Fruit fly (Drosophila melanogaster) whole organism, embryonic: Measurements from ENCODE around the gene CG4291.

Source experiments
- Abd-B ChIP-seq: fragments of 200-800 bp; sonication (Bioruptor generic); optimal IDR thresholded peaks from 2 replicates; lab custom pipeline; 2018; ENCODE audit warnings: missing biosample characterization, mild to moderate bottlenecking, missing genetic modification characterization, moderate library complexity
- Aef1 ChIP-seq: fragments of 200-800 bp; sonication (Bioruptor generic); IDR thresholded peaks from 3 replicates; pipeline ENCODE4 v1.3.6; 2022; ENCODE audit warnings: missing biosample characterization, missing genetic modification characterization
- CG11398 ChIP-seq: fragments of 200-800 bp; sonication (Bioruptor generic); optimal IDR thresholded peaks from 2 replicates; lab custom pipeline; 2016; ENCODE audit warnings: missing biosample characterization, missing genetic modification characterization
- CG11696 ChIP-seq: fragments of 200-800 bp; sonication (Bioruptor generic); IDR thresholded peaks from 2 replicates; pipeline ENCODE4 v1.3.6; 2022; ENCODE audit warnings: missing biosample characterization, missing genetic modification characterization
- CG11723 ChIP-seq: fragments of 200-800 bp; sonication (Bioruptor generic); optimal IDR thresholded peaks from 2 replicates; lab custom pipeline; 2017; ENCODE audit warnings: missing biosample characterization, mild to moderate bottlenecking, missing genetic modification characterization
- CG12071 ChIP-seq: fragments of 200-800 bp; sonication (Bioruptor generic); optimal IDR thresholded peaks from 3 replicates; lab custom pipeline; 2018; ENCODE audit warnings: missing biosample characterization, mild to moderate bottlenecking, missing genetic modification characterization
- CG12219 ChIP-seq: fragments of 200-800 bp; sonication (Bioruptor generic); optimal IDR thresholded peaks from 3 replicates; lab custom pipeline; 2018; ENCODE audit warnings: missing biosample characterization, mild to moderate bottlenecking, missing genetic modification characterization
- CG13123 ChIP-seq: fragments of 200-800 bp; sonication (Bioruptor generic); optimal IDR thresholded peaks from 2 replicates; lab custom pipeline; 2016; ENCODE audit warnings: missing biosample characterization, missing genetic modification characterization
- CG14667 ChIP-seq: fragments of 200-800 bp; sonication (Bioruptor generic); IDR thresholded peaks from 2 replicates; pipeline ENCODE4 v1.3.6; 2022; ENCODE audit warnings: missing biosample characterization, missing genetic modification characterization
- CG14860 ChIP-seq: fragments of 200-800 bp; sonication (Bioruptor generic); IDR thresholded peaks from 3 replicates; pipeline ENCODE4 v1.3.6; 2022; ENCODE audit warnings: missing biosample characterization, missing genetic modification characterization; ENCODE audit not compliant: partially characterized antibody
- CG2875 ChIP-seq: fragments of 200-800 bp; sonication (Bioruptor generic); optimal IDR thresholded peaks from 2 replicates; lab custom pipeline; 2017; ENCODE audit warnings: missing biosample characterization, mild to moderate bottlenecking, missing genetic modification characterization, missing genetic modification reagents
- CG31224 ChIP-seq: fragments of 200-800 bp; sonication (Bioruptor generic); IDR thresholded peaks from 2 replicates; pipeline ENCODE4 v1.3.6; 2022; ENCODE audit warnings: missing biosample characterization, missing genetic modification characterization
- CG31388 ChIP-seq: fragments of 200-800 bp; sonication (Bioruptor generic); optimal IDR thresholded peaks from 2 replicates; lab custom pipeline; 2016; ENCODE audit warnings: missing biosample characterization, missing genetic modification characterization
- CG32772 ChIP-seq: fragments of 200-800 bp; sonication (Bioruptor generic); IDR thresholded peaks from 2 replicates; pipeline ENCODE4 v1.3.6; 2022; ENCODE audit warnings: missing biosample characterization, missing genetic modification characterization
- CG3281 ChIP-seq: fragments of 200-800 bp; sonication (Bioruptor generic); optimal IDR thresholded peaks from 3 replicates; lab custom pipeline; 2017; ENCODE audit warnings: missing biosample characterization, mild to moderate bottlenecking, missing genetic modification characterization
- CG34224 ChIP-seq: fragments of 200-800 bp; sonication (Bioruptor generic); IDR thresholded peaks from 3 replicates; pipeline ENCODE4 v1.3.6; 2022; ENCODE audit warnings: missing biosample characterization, missing genetic modification characterization; ENCODE audit not compliant: partially characterized antibody
- CG4360 ChIP-seq: fragments of 200-800 bp; sonication (Bioruptor generic); IDR thresholded peaks from 2 replicates; pipeline ENCODE4 v1.3.6; 2022; ENCODE audit warnings: missing biosample characterization, missing genetic modification characterization
- CG4617 ChIP-seq: fragments of 200-800 bp; sonication (Bioruptor generic); optimal IDR thresholded peaks from 3 replicates; lab custom pipeline; 2016; ENCODE audit warnings: missing biosample characterization, missing genetic modification characterization, borderline replicate concordance
- CG6254 ChIP-seq: fragments of 200-800 bp; sonication (Bioruptor generic); optimal IDR thresholded peaks from 3 replicates; lab custom pipeline; 2017; ENCODE audit warnings: mild to moderate bottlenecking, missing biosample characterization, missing genetic modification reagents, missing genetic modification characterization
- CG6654 ChIP-seq: fragments of 200-800 bp; sonication (Bioruptor generic); optimal IDR thresholded peaks from 2 replicates; lab custom pipeline; 2017; ENCODE audit warnings: missing biosample characterization, mild to moderate bottlenecking, missing genetic modification characterization
- CG8359 ChIP-seq: fragments of 200-800 bp; sonication (Bioruptor generic); optimal IDR thresholded peaks from 2 replicates; lab custom pipeline; 2017; ENCODE audit warnings: missing biosample characterization, mild to moderate bottlenecking, missing genetic modification characterization, borderline replicate concordance
- Jarid2 ChIP-seq: fragments of 200-800 bp; sonication (Bioruptor generic); optimal IDR thresholded peaks from 3 replicates; lab custom pipeline; 2017; ENCODE audit warnings: mild to moderate bottlenecking, missing biosample characterization, missing genetic modification reagents, missing genetic modification characterization
- Mad ChIP-seq: fragments of 200-800 bp; sonication (Bioruptor generic); optimal IDR thresholded peaks from 2 replicates; lab custom pipeline; 2016; ENCODE audit warnings: missing biosample characterization, missing genetic modification characterization
- Nf-YA ChIP-seq: fragments of 200-800 bp; sonication (Bioruptor generic); IDR thresholded peaks from 2 replicates; pipeline ENCODE4 v1.3.6; 2022; ENCODE audit warnings: missing biosample characterization, missing genetic modification characterization
- Side ChIP-seq: fragments of 200-800 bp; sonication (Bioruptor generic); optimal IDR thresholded peaks from 2 replicates; lab custom pipeline; 2016; ENCODE audit warnings: missing biosample characterization, missing genetic modification characterization
- Ssrp ChIP-seq: fragments of 200-800 bp; sonication (Bioruptor generic); optimal IDR thresholded peaks from 2 replicates; lab custom pipeline; 2018; ENCODE audit warnings: missing biosample characterization, mild to moderate bottlenecking, missing genetic modification characterization, moderate library complexity
- Usf ChIP-seq: fragments of 200-800 bp; sonication (Bioruptor generic); optimal IDR thresholded peaks from 2 replicates; lab custom pipeline; 2017; ENCODE audit warnings: missing genotype, missing biosample characterization, missing genetic modification characterization
- Vsx1 ChIP-seq: fragments of 200-800 bp; sonication (Bioruptor generic); optimal IDR thresholded peaks from 2 replicates; lab custom pipeline; 2017; ENCODE audit warnings: missing biosample characterization, mild to moderate bottlenecking, missing genetic modification characterization, missing genetic modification reagents
- aop ChIP-seq: fragments of 200-800 bp; sonication (Bioruptor generic); IDR thresholded peaks from 2 replicates; pipeline ENCODE4 v1.3.6; 2022; ENCODE audit warnings: missing biosample characterization, missing genetic modification characterization
- crol ChIP-seq: fragments of 200-800 bp; sonication (Bioruptor generic); IDR thresholded peaks from 2 replicates; pipeline ENCODE4 v1.3.6; 2022; ENCODE audit warnings: missing biosample characterization, missing genetic modification characterization
- en ChIP-seq: fragments of 200-800 bp; sonication (Bioruptor generic); optimal IDR thresholded peaks from 2 replicates; lab custom pipeline; 2016; ENCODE audit warnings: missing biosample characterization, missing genetic modification characterization
- exex ChIP-seq: fragments of 200-800 bp; sonication (Bioruptor generic); optimal IDR thresholded peaks from 4 replicates; lab custom pipeline; 2018; ENCODE audit warnings: missing biosample characterization, mild to moderate bottlenecking, missing genetic modification characterization, moderate library complexity
- gcm ChIP-seq: fragments of 200-800 bp; sonication (Bioruptor generic); optimal IDR thresholded peaks from 2 replicates; lab custom pipeline; 2019; ENCODE audit warnings: missing biosample characterization, mild to moderate bottlenecking, missing genetic modification characterization, moderate library complexity
- jumu ChIP-seq: fragments of 200-800 bp; sonication (Bioruptor generic); optimal IDR thresholded peaks from 3 replicates; lab custom pipeline; 2016; ENCODE audit warnings: missing biosample characterization, missing genetic modification characterization
- kah ChIP-seq: fragments of 200-800 bp; sonication (Bioruptor generic); optimal IDR thresholded peaks from 2 replicates; lab custom pipeline; 2018; ENCODE audit warnings: missing biosample characterization, mild to moderate bottlenecking, missing genetic modification characterization
- lola ChIP-seq, 3 experiments: fragments of >200 bp in 2 of 3; fragments of 200-800 bp in 1 of 3; sonication (Bioruptor generic) in 1 of 3; optimal IDR thresholded peaks; 2 replicates each; lab custom pipeline; 2017 to 2019; ENCODE audit warnings: missing biosample characterization in 3 of 3, missing genetic modification characterization in 3 of 3, mild to moderate bottlenecking in 1 of 3, moderate library complexity in 1 of 3
- lov ChIP-seq, 2 experiments: fragments of 200-800 bp in 1 of 2; fragments of >200 bp in 1 of 2; sonication (Bioruptor generic) in 1 of 2; IDR thresholded peaks in 1 of 2; optimal IDR thresholded peaks in 1 of 2; 2 replicates in 1 of 2; 3 replicates in 1 of 2; pipeline versions ENCODE4 v1.3.6 to Lab custom; 2017 to 2022; ENCODE audit warnings: missing biosample characterization in 1 of 2, missing genetic modification characterization in 1 of 2
- mirr ChIP-seq: fragments of 200-800 bp; sonication (Bioruptor generic); optimal IDR thresholded peaks from 3 replicates; lab custom pipeline; 2018; ENCODE audit warnings: missing biosample characterization, mild to moderate bottlenecking, missing genetic modification characterization
- nau ChIP-seq: fragments of 200-800 bp; sonication (Bioruptor generic); optimal IDR thresholded peaks from 3 replicates; lab custom pipeline; 2017; ENCODE audit warnings: missing biosample characterization, mild to moderate bottlenecking, missing genetic modification characterization, missing genetic modification reagents
- peb ChIP-seq: fragments of 200-800 bp; sonication (Bioruptor generic); IDR thresholded peaks from 2 replicates; pipeline ENCODE4 v1.3.6; 2022; ENCODE audit warnings: missing biosample characterization, missing genetic modification characterization
- pho ChIP-seq: fragments of 200-800 bp; sonication (Bioruptor generic); optimal IDR thresholded peaks from 2 replicates; lab custom pipeline; 2016; ENCODE audit warnings: missing biosample characterization, missing genetic modification characterization
- salm ChIP-seq: fragments of 200-800 bp; sonication (Bioruptor generic); optimal IDR thresholded peaks from 2 replicates; lab custom pipeline; 2018; ENCODE audit warnings: missing biosample characterization, mild to moderate bottlenecking, missing genetic modification characterization
- shn ChIP-seq: fragments of 200-800 bp; sonication (Bioruptor generic); optimal IDR thresholded peaks from 3 replicates; lab custom pipeline; 2016; ENCODE audit warnings: missing biosample characterization, missing genetic modification characterization
- tgo ChIP-seq: fragments of 200-800 bp; sonication (Bioruptor generic); IDR thresholded peaks from 3 replicates; pipeline ENCODE4 v1.3.6; 2022; ENCODE audit warnings: missing biosample characterization, missing genetic modification characterization
- trh ChIP-seq: fragments of 200-800 bp; sonication (Bioruptor generic); optimal IDR thresholded peaks from 2 replicates; lab custom pipeline; 2016; ENCODE audit warnings: missing biosample characterization, missing genetic modification characterization
- tx ChIP-seq: fragments of 200-800 bp; sonication (Bioruptor generic); optimal IDR thresholded peaks from 2 replicates; lab custom pipeline; 2016; ENCODE audit warnings: missing biosample characterization, missing genetic modification characterization
- vfl ChIP-seq: fragments of 200-800 bp; sonication (Bioruptor generic); optimal IDR thresholded peaks from 2 replicates; lab custom pipeline; 2016; ENCODE audit warnings: missing biosample characterization, missing genetic modification characterization
- wor ChIP-seq: fragments of 200-800 bp; sonication (Bioruptor generic); IDR thresholded peaks from 2 replicates; pipeline ENCODE4 v1.3.6; 2022; ENCODE audit warnings: missing biosample characterization, missing genetic modification characterization

CG4291 gene

dm6 chr2L:819315-820032, 33.1 kb downstream of the CG4291 start, which contains the start of the genes PGAP2 and Clp (continued):
- TF ChIP-seq CG31388 (peak; percentile 34), CG4360 (GFP tag; lab: Robert Waterston, UW) (peak; percentile 71), Nf-YA (peak; percentile 36; the same call in 1 of the 2 replicates), CG12219 (GFP tag; lab: Kevin White, UChicago) (no peak), jumu (GFP tag; lab: Kevin White, UChicago) (peak; percentile 25), CG11723 (peak; percentile 26), Aef1 (GFP tag; lab: Robert Waterston, UW) (peak; percentile 82), CG6254 (GFP tag; lab: Kevin White, UChicago) (no peak), CG31224 (GFP tag; lab: Robert Waterston, UW) (peak; percentile 67), pho (GFP tag; lab: Kevin White, UChicago) (peak; percentile 60), crol (GFP tag; lab: Robert Waterston, UW) (no peak), CG32772 (GFP tag; lab: Robert Waterston, UW) (peak; percentile 76), CG14860 (GFP tag; lab: Robert Waterston, UW) (peak; percentile 65; the same call in 2 of the 3 replicates), exex (tag; lab: Kevin White, UChicago) (peak; percentile 53), CG13123 (peak; percentile 38), CG14667 (peak; percentile 53; the same call in 1 of the 2 replicates), peb (GFP tag; lab: Robert Waterston, UW) (peak; percentile 57; the same call in 1 of the 2 replicates), CG2875 (no peak), en (no peak), mirr (GFP tag; lab: Kevin White, UChicago) (peak; percentile 22), Ssrp (tag; lab: Kevin White, UChicago) (peak; percentile 83), Side (GFP tag; lab: Kevin White, UChicago) (no peak), CG34224 (GFP tag; lab: Robert Waterston, UW) (no peak; the same call in 2 of the 3 replicates), Vsx1 (GFP tag; lab: Kevin White, UChicago) (no peak), tgo (GFP tag; lab: Robert Waterston, UW) (peak; percentile 80), Usf (peak; percentile 49), CG12071 (no peak), CG11696 (GFP tag; lab: Robert Waterston, UW) (no peak), CG6654 (GFP tag; lab: Kevin White, UChicago) (peak; percentile 8), gcm (GFP tag; lab: Kevin White, UChicago) (peak; percentile 36), Abd-B (GFP tag; lab: Kevin White, UChicago) (peak; percentile 79), CG4617 (GFP tag; lab: Kevin White, UChicago) (peak; percentile 61), kah (GFP tag; lab: Kevin White, UChicago) (no peak), vfl (GFP tag; lab: Kevin White, UChicago) (peak; percentile 17), nau (no peak), lov (optimal IDR thresholded peaks at IDR 0.05; lab: Kevin White, UChicago) (no peak), lov (GFP tag; IDR thresholded peaks at IDR 0.05; lab: Robert Waterston, UW) (no peak), salm (tag; lab: Kevin White, UChicago) (no peak), aop (GFP tag; lab: Robert Waterston, UW) (no peak), CG11398 (GFP tag; lab: Kevin White, UChicago) (no peak), wor (GFP tag; lab: Robert Waterston, UW) (peak; percentile 61), lola (GFP tag; optimal IDR thresholded peaks at IDR 0.05; lab: Kevin White, UChicago) (peak in 1 of 3 experiments; percentile 80), Mad (peak; percentile 65), CG3281 (GFP tag; lab: Kevin White, UChicago) (peak; percentile 56), Jarid2 (GFP tag; lab: Kevin White, UChicago) (no peak), tx (no peak), CG8359 (GFP tag; lab: Kevin White, UChicago) (no peak), shn (GFP tag; lab: Kevin White, UChicago) (peak; percentile 21), trh (GFP tag; lab: Kevin White, UChicago) (peak; percentile 51)
